Worm (Caenorhabditis elegans) whole organism, early embryonic: Measurements from ENCODE around the gene ZK550.6.

Experiments used
- F13C5.2 ChIP-seq: sonication (generic microtip); optimal IDR thresholded peaks from 2 replicates; lab custom pipeline; 2017; ENCODE audit warnings: mild to moderate bottlenecking, missing genetic modification characterization, inconsistent platforms, missing compliant biosample characterization
- aly-1 ChIP-seq: sonication (generic microtip); optimal IDR thresholded peaks from 2 replicates; lab custom pipeline; 2016; ENCODE audit warnings: missing genetic modification characterization, missing compliant biosample characterization
- ama-1 ChIP-seq: fragments of 150-350 bp; optimal IDR thresholded peaks from 2 replicates; lab custom pipeline; 2014
- ceh-36 ChIP-seq: sonication (generic microtip); optimal IDR thresholded peaks from 2 replicates; lab custom pipeline; 2016; ENCODE audit warnings: missing genetic modification characterization, inconsistent platforms, missing compliant biosample characterization
- hmbx-1 ChIP-seq: sonication (generic microtip); optimal IDR thresholded peaks from 2 replicates; lab custom pipeline; 2016; ENCODE audit warnings: mild to moderate bottlenecking, missing genetic modification characterization, missing compliant biosample characterization
- pes-1 ChIP-seq: fragments of 200-800 bp; sonication (Bioruptor generic); IDR thresholded peaks from 2 replicates; pipeline ENCODE4 v1.3.6; 2022; ENCODE audit warnings: missing genetic modification reagents, missing genetic modification characterization, missing compliant biosample characterization

- no peak for TF ChIP-seq pes-1 (GFP tag; lab: Robert Waterston, UW)
- TF ChIP-seq ceh-36: no peak
- no peak for TF ChIP-seq F13C5.2
- TF ChIP-seq aly-1 (tag; lab: Kevin White, UChicago): no peak
- no peak for TF ChIP-seq hmbx-1 (tag; lab: Kevin White, UChicago)
- no peak for TF ChIP-seq ama-1 (lab: Kevin White, UChicago)
Observed at ce11 chrIV:17255001-17255400, 7.3 kb downstream of the ZK550.6 start, which contains the start of gene gtf-2E1.
